ENCODE assay signal across 2 fruit fly cellular contexts in genomic region chr3L:4929781-4930180, dm6.
A peak's percentile ranks its signal among the peaks of the same experiment; 100 is the strongest.
TF ChIP-seq lines count a peak whose summit lies in the region.

No protein-coding gene starts in this region.

TF ChIP-seq in whole organism, embryonic, 481 proteins besides CTCF, POLR2A, EP300 and RAD21 (continued from another document and continues in another):
- TF ChIP-seq Asciz (GFP tag; optimal IDR thresholded peaks at IDR 0.05; lab: Kevin White, UChicago) = no peak
- no peak for TF ChIP-seq NK7.1 (GFP tag; optimal IDR thresholded peaks at IDR 0.05; lab: Kevin White, UChicago)
- TF ChIP-seq fd96Cb (tag; optimal IDR thresholded peaks at IDR 0.05; lab: Kevin White, UChicago) = no peak
- no peak for TF ChIP-seq NC2α (GFP tag; optimal IDR thresholded peaks at IDR 0.05; lab: Kevin White, UChicago)
- no peak for TF ChIP-seq pzg (GFP tag; optimal IDR thresholded peaks at IDR 0.05; lab: Kevin White, UChicago)
- TF ChIP-seq pan (optimal IDR thresholded peaks at IDR 0.05; lab: Kevin White, UChicago) = no peak
- TF ChIP-seq pan (GFP tag; optimal IDR thresholded peaks at IDR 0.05 in 1 of 2, IDR thresholded peaks at IDR 0.05 in 1 of 2) = no peak
- no peak for TF ChIP-seq CG8944 (GFP tag; optimal IDR thresholded peaks at IDR 0.05; lab: Kevin White, UChicago)
- TF ChIP-seq CG11504 (tag; optimal IDR thresholded peaks at IDR 0.05; lab: Kevin White, UChicago) = peak; percentile 24
- TF ChIP-seq MTF-1 (GFP tag; optimal IDR thresholded peaks at IDR 0.05; lab: Kevin White, UChicago; ENCODE audit: borderline replicate concordance) = no peak
- TF ChIP-seq CG9932 (GFP tag; IDR thresholded peaks at IDR 0.05; lab: Robert Waterston, UW) = no peak
- no peak for TF ChIP-seq chif (GFP tag; optimal IDR thresholded peaks at IDR 0.05; lab: Kevin White, UChicago)
- no peak for TF ChIP-seq zfh2 (GFP tag; optimal IDR thresholded peaks at IDR 0.05; lab: Kevin White, UChicago)
- TF ChIP-seq stc (GFP tag; IDR thresholded peaks at IDR 0.05; lab: Robert Waterston, UW) = no peak
- TF ChIP-seq ash1 (GFP tag; optimal IDR thresholded peaks at IDR 0.05; lab: Kevin White, UChicago) = no peak
- TF ChIP-seq NC2β (GFP tag; optimal IDR thresholded peaks at IDR 0.05; lab: Kevin White, UChicago) = no peak
- 0 out of 2 replicates have a peak, but pooled peaks have one; percentile 17 for TF ChIP-seq CG7372 (GFP tag; IDR thresholded peaks at IDR 0.05; lab: Robert Waterston, UW)
- no peak for TF ChIP-seq CG3838 (GFP tag; optimal IDR thresholded peaks at IDR 0.05; lab: Kevin White, UChicago)
- TF ChIP-seq CG16863 (GFP tag; optimal IDR thresholded peaks at IDR 0.05; lab: Kevin White, UChicago) = no peak
- peak; percentile 23 for TF ChIP-seq Xbp1 (GFP tag; optimal IDR thresholded peaks at IDR 0.05; lab: Kevin White, UChicago)
- TF ChIP-seq CG4282 (GFP tag; optimal IDR thresholded peaks at IDR 0.05; lab: Kevin White, UChicago) = no peak
- TF ChIP-seq CG13624 (GFP tag; optimal IDR thresholded peaks at IDR 0.05; lab: Kevin White, UChicago) = no peak
- TF ChIP-seq nerfin-1 (tag; optimal IDR thresholded peaks at IDR 0.05; lab: Kevin White, UChicago) = no peak
- no peak for TF ChIP-seq fru (optimal IDR thresholded peaks at IDR 0.05; lab: Kevin White, UChicago)
- TF ChIP-seq gfzf (GFP tag; optimal IDR thresholded peaks at IDR 0.05; lab: Kevin White, UChicago) = no peak
- no peak for TF ChIP-seq Ravus (GFP tag; IDR thresholded peaks at IDR 0.05; lab: Robert Waterston, UW)
- no peak for TF ChIP-seq CG10267 (tag; optimal IDR thresholded peaks at IDR 0.05; lab: Kevin White, UChicago)
- TF ChIP-seq CG33557 (GFP tag; optimal IDR thresholded peaks at IDR 0.05; lab: Kevin White, UChicago) = no peak
- peak; percentile 22 for TF ChIP-seq lab (GFP tag; optimal IDR thresholded peaks at IDR 0.05; lab: Kevin White, UChicago)
- TF ChIP-seq Taf1 (GFP tag; IDR thresholded peaks at IDR 0.05; lab: Robert Waterston, UW) = no peak
- TF ChIP-seq CG17612 (GFP tag; IDR thresholded peaks at IDR 0.05; lab: Robert Waterston, UW) = no peak
- TF ChIP-seq gem (tag; optimal IDR thresholded peaks at IDR 0.05; lab: Kevin White, UChicago) = peak; percentile 61
- no peak for TF ChIP-seq ci (GFP tag; IDR thresholded peaks at IDR 0.05; lab: Robert Waterston, UW)
- TF ChIP-seq dmrt99B (tag; optimal IDR thresholded peaks at IDR 0.05; lab: Kevin White, UChicago) = peak; percentile 7
- TF ChIP-seq CG10321 (GFP tag; IDR thresholded peaks at IDR 0.05; lab: Robert Waterston, UW) = no peak
- no peak for TF ChIP-seq CG3726 (GFP tag; IDR thresholded peaks at IDR 0.05; lab: Robert Waterston, UW)
- no peak for TF ChIP-seq emc (GFP tag; optimal IDR thresholded peaks at IDR 0.05; lab: Kevin White, UChicago)
- TF ChIP-seq Eip74EF (GFP tag; optimal IDR thresholded peaks at IDR 0.05; lab: Kevin White, UChicago) = no peak
- TF ChIP-seq Fer3 (tag; optimal IDR thresholded peaks at IDR 0.05; lab: Kevin White, UChicago) = no peak
- TF ChIP-seq CG16815 (GFP tag; optimal IDR thresholded peaks at IDR 0.05; lab: Kevin White, UChicago) = no peak
- TF ChIP-seq CG18764 (GFP tag; optimal IDR thresholded peaks at IDR 0.05; lab: Kevin White, UChicago) = no peak
- no peak for TF ChIP-seq CG10462 (GFP tag; optimal IDR thresholded peaks at IDR 0.05; lab: Kevin White, UChicago)
- peak; percentile 22 for TF ChIP-seq CG30403 (GFP tag; optimal IDR thresholded peaks at IDR 0.05; lab: Kevin White, UChicago)
- no peak for TF ChIP-seq lola (GFP tag; optimal IDR thresholded peaks at IDR 0.05; lab: Kevin White, UChicago)
- no peak for TF ChIP-seq CG2129 (GFP tag; IDR thresholded peaks at IDR 0.05; lab: Robert Waterston, UW; ENCODE audit: partially characterized antibody)
- TF ChIP-seq cato (GFP tag; optimal IDR thresholded peaks at IDR 0.05; lab: Kevin White, UChicago; ENCODE audit: borderline replicate concordance) = no peak
- no peak for TF ChIP-seq unc-4 (GFP tag; IDR thresholded peaks at IDR 0.05; lab: Robert Waterston, UW; ENCODE audit: partially characterized antibody)
- TF ChIP-seq Drgx (GFP tag; IDR thresholded peaks at IDR 0.05; lab: Robert Waterston, UW) = no peak
- TF ChIP-seq CG12391 (tag; optimal IDR thresholded peaks at IDR 0.05; lab: Kevin White, UChicago) = no peak
- TF ChIP-seq CG4328 (GFP tag; optimal IDR thresholded peaks at IDR 0.05; lab: Kevin White, UChicago) = no peak
- TF ChIP-seq slp2 (GFP tag; optimal IDR thresholded peaks at IDR 0.05; lab: Kevin White, UChicago) = no peak
- TF ChIP-seq CG15514 (GFP tag; optimal IDR thresholded peaks at IDR 0.05; lab: Kevin White, UChicago) = no peak
- TF ChIP-seq gcm2 (GFP tag; optimal IDR thresholded peaks at IDR 0.05; lab: Kevin White, UChicago) = no peak
- no peak for TF ChIP-seq CG6254 (GFP tag; optimal IDR thresholded peaks at IDR 0.05; lab: Kevin White, UChicago)
- TF ChIP-seq sima (GFP tag; optimal IDR thresholded peaks at IDR 0.05; lab: Kevin White, UChicago) = no peak
- no peak for TF ChIP-seq CG33213 (GFP tag; optimal IDR thresholded peaks at IDR 0.05; lab: Kevin White, UChicago)
- TF ChIP-seq HLH54F (GFP tag; optimal IDR thresholded peaks at IDR 0.05; lab: Kevin White, UChicago) = no peak
- TF ChIP-seq CG32772 (GFP tag; IDR thresholded peaks at IDR 0.05; lab: Robert Waterston, UW) = no peak
- TF ChIP-seq hbn (GFP tag; IDR thresholded peaks at IDR 0.05; lab: Robert Waterston, UW; ENCODE audit: partially characterized antibody) = no peak
- no peak for TF ChIP-seq Opbp (GFP tag; IDR thresholded peaks at IDR 0.05; lab: Robert Waterston, UW; ENCODE audit: partially characterized antibody)
- no peak for TF ChIP-seq CG10274 (GFP tag; optimal IDR thresholded peaks at IDR 0.05; lab: Kevin White, UChicago)
- TF ChIP-seq E2f2 (GFP tag; IDR thresholded peaks at IDR 0.05; lab: Robert Waterston, UW) = no peak
- TF ChIP-seq CG11696 (GFP tag; IDR thresholded peaks at IDR 0.05; lab: Robert Waterston, UW) = no peak
- peak; percentile 7 for TF ChIP-seq CG9727 (GFP tag; optimal IDR thresholded peaks at IDR 0.05; lab: Kevin White, UChicago)
- TF ChIP-seq CG4424 (GFP tag; optimal IDR thresholded peaks at IDR 0.05; lab: Kevin White, UChicago) = no peak
- TF ChIP-seq Doc2 (GFP tag; IDR thresholded peaks at IDR 0.05; lab: Robert Waterston, UW) = no peak
- peak; percentile 7 for TF ChIP-seq CG13424 (tag; optimal IDR thresholded peaks at IDR 0.05; lab: Kevin White, UChicago)
- no peak for TF ChIP-seq HmgD (GFP tag; optimal IDR thresholded peaks at IDR 0.05; lab: Kevin White, UChicago)
- TF ChIP-seq C15 (GFP tag; IDR thresholded peaks at IDR 0.05; lab: Robert Waterston, UW) = no peak

TF ChIP-seq in whole organism, prepupa, 60 proteins besides CTCF, POLR2A, EP300 and RAD21 (continued from another document):
- TF ChIP-seq lz (GFP tag; optimal IDR thresholded peaks at IDR 0.05; lab: Kevin White, UChicago) (no peak), Sox14 (GFP tag; optimal IDR thresholded peaks at IDR 0.05; lab: Kevin White, UChicago) (no peak), CG6276 (GFP tag; optimal IDR thresholded peaks at IDR 0.05; lab: Kevin White, UChicago) (no peak), CG8632 (GFP tag; optimal IDR thresholded peaks at IDR 0.05; lab: Kevin White, UChicago) (no peak)
TF ChIP-seq in whole organism, prepupa: peak in this region for 6.
